Fruit fly (Drosophila melanogaster) whole organism, wandering third instar larva: ENCODE data around the gene Sar1.

ENCODE experiments used
- CG9705 ChIP-seq: fragments of 200-800 bp; sonication (Bioruptor generic); optimal IDR thresholded peaks from 2 replicates; lab custom pipeline; 2018; ENCODE audit warnings: missing biosample characterization, mild to moderate bottlenecking, missing genetic modification characterization
- Hr83 ChIP-seq: fragments of 200-300 bp; sonication (Bioruptor generic); optimal IDR thresholded peaks from 2 replicates; lab custom pipeline; 2016; ENCODE audit warnings: missing biosample characterization, mild to moderate bottlenecking, missing genetic modification characterization, moderate library complexity; ENCODE audit not compliant: poor library complexity, severe bottlenecking
- Myc ChIP-seq: fragments of >200 bp; optimal IDR thresholded peaks from 2 replicates; lab custom pipeline; 2017

dm6 chr3R:22340207-22340606 is 16.3 kb upstream of the Sar1 start, which contains the start of gene CG5388:
- TF ChIP-seq Myc: no peak
- TF ChIP-seq Hr83 (GFP tag; lab: Kevin White, UChicago): no peak
- no peak for TF ChIP-seq CG9705 (GFP tag; lab: Kevin White, UChicago)
